Worm (Caenorhabditis elegans) whole organism, L4 larva: ENCODE results near the gene zak-1.

ENCODE experiments used
- F37D6.2 ChIP-seq: sonication (generic microtip); optimal IDR thresholded peaks from 2 replicates; lab custom pipeline; 2016; ENCODE audit warnings: mild to moderate bottlenecking, missing genetic modification characterization, missing compliant biosample characterization
- F49E8.2 ChIP-seq: sonication (generic microtip); optimal IDR thresholded peaks from 2 replicates; lab custom pipeline; 2016; ENCODE audit warnings: missing compliant biosample characterization, mild to moderate bottlenecking, missing genetic modification characterization, borderline replicate concordance
- T20F7.1 ChIP-seq: fragments of 200-800 bp; sonication (Bioruptor generic); optimal IDR thresholded peaks from 2 replicates; lab custom pipeline; 2018; ENCODE audit warnings: mild to moderate bottlenecking, missing genetic modification characterization, missing compliant biosample characterization
- Y5F2A.4 ChIP-seq: fragments of 200-800 bp; sonication (Bioruptor generic); optimal IDR thresholded peaks from 2 replicates; lab custom pipeline; 2018; ENCODE audit warnings: mild to moderate bottlenecking, missing genetic modification characterization, missing compliant biosample characterization
- aha-1 ChIP-seq: fragments of 150-350 bp; peaks from one replicate; lab custom pipeline; 2014; ENCODE audit warnings: missing biosample characterization, missing genetic modification characterization
- ceh-32 ChIP-seq: sonication (generic microtip); optimal IDR thresholded peaks from 2 replicates; lab custom pipeline; 2016; ENCODE audit warnings: mild to moderate bottlenecking, missing genetic modification characterization, missing compliant biosample characterization; ENCODE audit not compliant: poor library complexity
- ceh-82 ChIP-seq: sonication (generic microtip); optimal IDR thresholded peaks from 2 replicates; lab custom pipeline; 2017; ENCODE audit warnings: missing biosample characterization, missing genetic modification characterization
- ces-1 ChIP-seq: fragments of 150-350 bp; sonication (generic microtip); optimal IDR thresholded peaks from 4 replicates; lab custom pipeline; 2014; ENCODE audit warnings: missing biosample characterization, missing genetic modification reagents, missing genetic modification characterization
- ctbp-1 ChIP-seq: fragments of 200-800 bp; sonication (Bioruptor generic); IDR thresholded peaks from 2 replicates; pipeline ENCODE4 v1.3.6; 2022; ENCODE audit warnings: missing genetic modification reagents, missing genetic modification characterization, missing compliant biosample characterization
- daf-16 ChIP-seq, 3 experiments: sonication (generic microtip); optimal IDR thresholded peaks; 2 replicates each; lab custom pipeline; 2016 to 2017; ENCODE audit warnings: missing genetic modification characterization in 3 of 3, missing genetic modification reagents in 3 of 3, mild to moderate bottlenecking in 2 of 3, missing compliant biosample characterization in 2 of 3, missing biosample characterization in 1 of 3, moderate library complexity in 1 of 3
- dmd-9 ChIP-seq: fragments of 200-800 bp; sonication (Bioruptor generic); IDR thresholded peaks from 2 replicates; pipeline ENCODE4 v1.3.6; 2022; ENCODE audit warnings: missing genetic modification reagents, missing genetic modification characterization, missing compliant biosample characterization
- dve-1 ChIP-seq: sonication (generic microtip); optimal IDR thresholded peaks from 2 replicates; lab custom pipeline; 2017; ENCODE audit warnings: antibody characterized with exemption, mild to moderate bottlenecking, missing genetic modification characterization, missing compliant biosample characterization; ENCODE audit not compliant: insufficient read depth
- fkh-10 ChIP-seq: fragments of 150-350 bp; optimal IDR thresholded peaks from 2 replicates; lab custom pipeline; 2014; ENCODE audit warnings: missing biosample characterization, missing genetic modification reagents, missing genetic modification characterization
- gei-8 ChIP-seq: fragments of 200-800 bp; sonication (Bioruptor generic); optimal IDR thresholded peaks from 2 replicates; lab custom pipeline; 2018; ENCODE audit warnings: mild to moderate bottlenecking, missing genetic modification characterization, missing compliant biosample characterization
- hif-1 ChIP-seq, 2 experiments: sonication (generic microtip); optimal IDR thresholded peaks; 2 replicates each; lab custom pipeline; 2016 to 2017; ENCODE audit warnings: missing compliant biosample characterization in 2 of 2, missing genetic modification characterization in 2 of 2, missing genetic modification reagents in 2 of 2, missing genotype in 2 of 2, mild to moderate bottlenecking in 1 of 2
- lin-1 ChIP-seq: fragments of 200-800 bp; sonication (Bioruptor generic); IDR thresholded peaks from 2 replicates; pipeline ENCODE4 v1.3.6; 2022; ENCODE audit warnings: missing genetic modification reagents, missing genetic modification characterization, missing compliant biosample characterization
- lin-15B ChIP-seq: fragments of 150-350 bp; sonication (generic microtip); optimal IDR thresholded peaks from 3 replicates; lab custom pipeline; 2014; ENCODE audit warnings: missing biosample characterization, missing genetic modification characterization
- lin-29 ChIP-seq: fragments of 200-800 bp; sonication (Bioruptor generic); IDR thresholded peaks from 2 replicates; pipeline ENCODE4 v1.3.6; 2022; ENCODE audit warnings: missing genetic modification reagents, missing genetic modification characterization, missing compliant biosample characterization
- lin-38 ChIP-seq: fragments of 200-800 bp; sonication (Bioruptor generic); IDR thresholded peaks from 2 replicates; pipeline ENCODE4 v1.3.6; 2022; ENCODE audit warnings: missing genetic modification reagents, missing genetic modification characterization, missing compliant biosample characterization
- lir-3 ChIP-seq: sonication (generic microtip); optimal IDR thresholded peaks from 2 replicates; lab custom pipeline; 2016; ENCODE audit warnings: mild to moderate bottlenecking, missing genetic modification characterization, missing compliant biosample characterization
- madf-9 ChIP-seq: fragments of 200-800 bp; sonication (Bioruptor generic); conservative IDR thresholded peaks from 2 replicates; pipeline ENCODE4 v1.3.6; 2022; ENCODE audit warnings: missing genetic modification reagents, missing genetic modification characterization, missing compliant biosample characterization
- mdl-1 ChIP-seq, 2 experiments: fragments of 150-350 bp in 1 of 2; sonication (generic microtip) in 1 of 2; optimal IDR thresholded peaks; 2 replicates each; lab custom pipeline; 2014 to 2017; ENCODE audit warnings: missing biosample characterization in 2 of 2, missing genetic modification characterization in 2 of 2
- mdt-29 ChIP-seq: fragments of 200-800 bp; sonication (Bioruptor generic); IDR thresholded peaks from 2 replicates; pipeline ENCODE4 v1.3.6; 2022; ENCODE audit warnings: missing genetic modification reagents, missing genetic modification characterization, missing compliant biosample characterization
- mep-1 ChIP-seq: fragments of 150-350 bp; sonication (generic microtip); optimal IDR thresholded peaks from 3 replicates; lab custom pipeline; 2014; ENCODE audit warnings: missing biosample characterization, missing genetic modification characterization
- mes-2 ChIP-seq: sonication (generic microtip); optimal IDR thresholded peaks from 2 replicates; lab custom pipeline; 2016; ENCODE audit warnings: missing genotype, mild to moderate bottlenecking, missing genetic modification characterization, missing compliant biosample characterization; ENCODE audit not compliant: poor library complexity, severe bottlenecking
- mxl-2 ChIP-seq: fragments of 200-800 bp; sonication (Bioruptor generic); conservative IDR thresholded peaks from 2 replicates; pipeline ENCODE4 v1.3.6; 2022; ENCODE audit warnings: missing genetic modification reagents, missing genetic modification characterization, missing compliant biosample characterization
- nhr-10 ChIP-seq: fragments of 150-350 bp; optimal IDR thresholded peaks from 2 replicates; lab custom pipeline; 2014; ENCODE audit warnings: missing biosample characterization, missing genetic modification characterization
- nhr-102 ChIP-seq: sonication (generic microtip); optimal IDR thresholded peaks from 2 replicates; lab custom pipeline; 2016; ENCODE audit warnings: mild to moderate bottlenecking, missing genetic modification characterization, moderate library complexity, missing compliant biosample characterization
- nhr-237 ChIP-seq: sonication (generic microtip); optimal IDR thresholded peaks from 2 replicates; lab custom pipeline; 2017; ENCODE audit warnings: missing biosample characterization, missing genetic modification characterization
- nhr-25 ChIP-seq: sonication (generic microtip); optimal IDR thresholded peaks from 2 replicates; lab custom pipeline; 2017; ENCODE audit warnings: missing genetic modification characterization, mild to moderate bottlenecking, missing compliant biosample characterization, antibody characterized with exemption, moderate library complexity, borderline replicate concordance; ENCODE audit not compliant: insufficient read depth
- nhr-28 ChIP-seq: fragments of 150-350 bp; optimal IDR thresholded peaks from 2 replicates; lab custom pipeline; 2014; ENCODE audit warnings: missing biosample characterization, missing genetic modification characterization
- nhr-42 ChIP-seq: fragments of 200-800 bp; sonication (Bioruptor generic); IDR thresholded peaks from 2 replicates; pipeline ENCODE4 v1.3.6; 2022; ENCODE audit warnings: missing genetic modification characterization, missing compliant biosample characterization
- nhr-6 ChIP-seq: fragments of 150-350 bp; optimal IDR thresholded peaks from 2 replicates; lab custom pipeline; 2014; ENCODE audit warnings: missing biosample characterization, missing genetic modification characterization
- nhr-76 ChIP-seq: fragments of 150-350 bp; optimal IDR thresholded peaks from 2 replicates; lab custom pipeline; 2014; ENCODE audit warnings: missing biosample characterization, missing genetic modification characterization
- nhr-77 ChIP-seq: fragments of 150-350 bp; optimal IDR thresholded peaks from 2 replicates; lab custom pipeline; 2014; ENCODE audit warnings: missing biosample characterization, missing genetic modification characterization
- pha-4 ChIP-seq, 2 experiments: fragments of 150-350 bp in 1 of 2; fragments of 200-800 bp in 1 of 2; sonication (Bioruptor generic) in 1 of 2; IDR thresholded peaks in 1 of 2; optimal IDR thresholded peaks in 1 of 2; 2 replicates each; pipeline versions ENCODE4 v1.3.6 to Lab custom; 2014 to 2022; ENCODE audit warnings: missing genetic modification characterization in 2 of 2, missing genetic modification reagents in 2 of 2, missing biosample characterization in 1 of 2, missing compliant biosample characterization in 1 of 2
- php-3 ChIP-seq: fragments of 200-800 bp; sonication (Bioruptor generic); IDR thresholded peaks from 2 replicates; pipeline ENCODE4 v1.3.6; 2022; ENCODE audit warnings: missing genetic modification reagents, missing genetic modification characterization, missing compliant biosample characterization
- rbr-2 ChIP-seq: sonication (generic microtip); optimal IDR thresholded peaks from 2 replicates; lab custom pipeline; 2016; ENCODE audit warnings: missing genotype, missing genetic modification characterization, missing compliant biosample characterization
- set-16 ChIP-seq: fragments of 200-800 bp; sonication (Bioruptor generic); IDR thresholded peaks from 2 replicates; pipeline ENCODE4 v1.3.6; 2022; ENCODE audit warnings: missing genetic modification reagents, missing genetic modification characterization, missing compliant biosample characterization
- tag-97 ChIP-seq: fragments of 200-800 bp; sonication (Bioruptor generic); IDR thresholded peaks from 2 replicates; pipeline ENCODE4 v1.3.6; 2022; ENCODE audit warnings: missing genetic modification characterization, missing compliant biosample characterization
- unc-130 ChIP-seq: sonication (generic microtip); optimal IDR thresholded peaks from 2 replicates; lab custom pipeline; 2016; ENCODE audit warnings: missing genetic modification reagents, missing genetic modification characterization, missing compliant biosample characterization
- unc-62 ChIP-seq, 3 experiments: fragments of 150-350 bp in 1 of 3; sonication (generic microtip); optimal IDR thresholded peaks in 2 of 3; peaks in 1 of 3; 1 replicate in 1 of 3; 2 replicates in 2 of 3; lab custom pipeline; 2014 to 2017; ENCODE audit warnings: missing biosample characterization in 3 of 3, missing genetic modification characterization in 3 of 3, missing genetic modification reagents in 3 of 3, missing genotype in 1 of 3
- vab-7 ChIP-seq: fragments of 200-800 bp; sonication (Bioruptor generic); IDR thresholded peaks from 2 replicates; pipeline ENCODE4 v1.3.6; 2022; ENCODE audit warnings: missing genetic modification reagents, missing genetic modification characterization, missing compliant biosample characterization
- zfp-3 ChIP-seq: fragments of 200-800 bp; sonication (Bioruptor generic); conservative IDR thresholded peaks from 2 replicates; pipeline ENCODE4 v1.3.6; 2022; ENCODE audit warnings: missing genetic modification reagents, missing genetic modification characterization, missing compliant biosample characterization
- zip-11 ChIP-seq: fragments of 200-800 bp; sonication (Bioruptor generic); IDR thresholded peaks from 2 replicates; pipeline ENCODE4 v1.3.6; 2022; ENCODE audit warnings: missing genetic modification characterization, missing compliant biosample characterization
- zip-2 ChIP-seq: fragments of 150-350 bp; optimal IDR thresholded peaks from 2 replicates; lab custom pipeline; 2014; ENCODE audit warnings: missing biosample characterization, missing genetic modification characterization
- ztf-11 ChIP-seq: fragments of 150-350 bp; optimal IDR thresholded peaks from 2 replicates; lab custom pipeline; 2014; ENCODE audit warnings: missing biosample characterization, missing genetic modification characterization
- ztf-7 ChIP-seq: fragments of 150-350 bp; optimal IDR thresholded peaks from 2 replicates; lab custom pipeline; 2014; ENCODE audit warnings: missing biosample characterization, missing genetic modification characterization

The zak-1 gene

ce11 chrIII:6900609-6901008 lies 44.0 kb upstream of the zak-1 start (continued):
- TF ChIP-seq mes-2 (tag; lab: Kevin White, UChicago) (no peak), nhr-6 (tag; lab: Kevin White, UChicago) (no peak), aha-1 (tag; lab: Kevin White, UChicago) (peak; percentile 4), mep-1 (peak; percentile 66), ztf-7 (no peak), nhr-76 (tag; lab: Kevin White, UChicago) (no peak), nhr-42 (GFP tag; lab: Robert Waterston, UW) (no peak), nhr-25 (tag; lab: Kevin White, UChicago) (no peak), lin-38 (peak; percentile 45), ces-1 (GFP tag; lab: Kevin White, UChicago) (no peak), vab-7 (GFP tag; lab: Robert Waterston, UW) (no peak), T20F7.1 (GFP tag; lab: Kevin White, UChicago) (peak; percentile 31), gei-8 (no peak), lin-29 (GFP tag; lab: Robert Waterston, UW) (no peak), mdl-1 (tag; optimal IDR thresholded peaks at IDR 0.05; lab: Kevin White, UChicago) (no peak), php-3 (GFP tag; lab: Robert Waterston, UW) (peak; percentile 59), ceh-82 (tag; lab: Kevin White, UChicago) (no peak), nhr-237 (tag; lab: Kevin White, UChicago) (no peak), dmd-9 (no peak), zip-2 (tag; lab: Kevin White, UChicago) (peak; percentile 22)

ce11 chrIII:6898518-6898917 lies 41.9 kb upstream of the zak-1 start:
- TF ChIP-seq tag-97 (GFP tag; lab: Robert Waterston, UW) (no peak), Y5F2A.4 (GFP tag; lab: Kevin White, UChicago) (no peak), rbr-2 (tag; lab: Kevin White, UChicago) (no peak), F37D6.2 (tag; lab: Kevin White, UChicago) (no peak), fkh-10 (GFP tag; lab: Kevin White, UChicago) (no peak), madf-9 (no peak), nhr-77 (no peak), set-16 (GFP tag; lab: Robert Waterston, UW) (no peak), php-3 (GFP tag; lab: Robert Waterston, UW) (0 out of 2 replicates have a peak, but pooled peaks have one; percentile 38), ztf-11 (no peak), dmd-9 (no peak), T20F7.1 (GFP tag; lab: Kevin White, UChicago) (peak; percentile 51), ceh-32 (tag; lab: Kevin White, UChicago) (no peak), lir-3 (no peak), unc-130 (GFP tag; lab: Kevin White, UChicago) (no peak), nhr-102 (no peak), zfp-3 (GFP tag; lab: Robert Waterston, UW) (0 out of 2 replicates have a peak, but pooled peaks have one; percentile 16), daf-16 (GFP tag; optimal IDR thresholded peaks at IDR 0.05; lab: Kevin White, UChicago) (peak in 1 of 2 experiments; percentile 1), daf-16 (tag; optimal IDR thresholded peaks at IDR 0.05; lab: Kevin White, UChicago) (peak; percentile 22), F49E8.2 (tag; lab: Kevin White, UChicago) (no peak), nhr-10 (tag; lab: Kevin White, UChicago) (no peak), pha-4 (GFP tag; IDR thresholded peaks at IDR 0.05; lab: Robert Waterston, UW) (no peak), pha-4 (tag; optimal IDR thresholded peaks at IDR 0.05; lab: Kevin White, UChicago) (no peak), mdt-29 (GFP tag; lab: Robert Waterston, UW) (no peak), hif-1 (tag; optimal IDR thresholded peaks at IDR 0.05; lab: Kevin White, UChicago) (no peak), mxl-2 (GFP tag; lab: Robert Waterston, UW) (peak; percentile 60), lin-1 (0 out of 2 replicates have a peak, but pooled peaks have one; percentile 31), nhr-6 (tag; lab: Kevin White, UChicago) (no peak), zip-11 (no peak), nhr-76 (tag; lab: Kevin White, UChicago) (no peak), unc-62 (GFP tag; optimal IDR thresholded peaks at IDR 0.05 in 1 of 2; lab: Kevin White, UChicago) (peak in 1 of 2 experiments; percentile 72), unc-62 (tag; optimal IDR thresholded peaks at IDR 0.05; lab: Kevin White, UChicago) (no peak), dve-1 (peak; percentile 61), lin-15B (tag; lab: Kevin White, UChicago) (no peak), ctbp-1 (GFP tag; lab: Robert Waterston, UW) (no peak), nhr-28 (tag; lab: Kevin White, UChicago) (peak; percentile 80)
